Worm (Caenorhabditis elegans): ENCODE measurements around the gene B0403.5.

DNA sequence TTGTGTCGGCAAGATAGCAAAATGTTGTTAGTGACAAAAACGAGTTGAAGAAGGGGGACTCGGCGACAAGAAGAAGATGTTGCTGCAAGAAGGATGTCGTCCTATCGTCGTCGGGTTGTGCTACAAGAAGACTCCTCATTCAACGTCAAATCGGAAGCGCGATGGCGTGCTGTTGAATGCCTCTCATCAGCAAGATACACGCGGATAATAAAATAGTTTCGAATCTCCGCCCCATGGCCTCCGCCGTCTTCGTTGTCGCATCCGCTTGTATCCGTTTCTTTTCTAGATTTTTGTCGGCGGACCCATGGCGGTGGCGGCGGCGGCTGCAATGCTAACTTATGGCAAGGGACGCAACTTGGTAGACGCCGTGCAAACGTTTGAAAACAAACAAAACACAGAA lies 19.5 kb upstream of the B0403.5 start:
- TF ChIP-seq mxl-2 (GFP tag; conservative IDR thresholded peaks at IDR 0.05) (no peak), lsy-2 (tag; optimal IDR thresholded peaks at IDR 0.05) (no peak), daf-19 (GFP tag; conservative IDR thresholded peaks at IDR 0.05) (no peak), Y105C5A.15 (GFP tag; IDR thresholded peaks at IDR 0.05) (no peak), unc-62 (GFP tag; optimal IDR thresholded peaks at IDR 0.05 in 1 of 2) (no peak), unc-62 (tag; optimal IDR thresholded peaks at IDR 0.05) (no peak), cey-2 (tag; optimal IDR thresholded peaks at IDR 0.05; ENCODE audit: borderline replicate concordance, insufficient read depth) (no peak)
